Worm (Caenorhabditis elegans): ENCODE measurements around the gene snr-4.

DNA sequence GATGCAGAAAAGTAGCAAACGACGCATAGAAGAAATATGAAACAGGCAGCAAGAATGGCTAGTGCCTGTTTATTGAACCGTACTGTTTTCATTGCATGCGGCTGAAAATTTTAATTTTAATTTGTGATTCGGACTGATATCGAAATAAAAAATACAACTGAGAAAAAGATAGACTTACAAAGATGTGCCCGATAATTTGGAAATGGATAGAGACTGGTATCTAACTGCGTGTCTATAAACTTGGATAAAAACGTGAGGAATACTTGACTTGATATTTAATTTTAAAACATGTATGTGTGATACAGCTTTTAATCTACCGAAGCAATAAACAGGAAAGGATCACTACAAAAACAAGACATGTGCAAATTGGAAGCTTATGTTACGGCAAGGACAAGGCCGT, 5.9 kb upstream of the snr-4 start, which contains the start of gene mans-2:
- no peak for TF ChIP-seq unc-62 (GFP tag; optimal IDR thresholded peaks at IDR 0.05)
- TF ChIP-seq lin-35 (GFP tag; optimal IDR thresholded peaks at IDR 0.05): no peak

Data from whole organism, young adult.